Worm (Caenorhabditis elegans): ENCODE measurements around the gene daf-37.

The daf-37 gene

DNA sequence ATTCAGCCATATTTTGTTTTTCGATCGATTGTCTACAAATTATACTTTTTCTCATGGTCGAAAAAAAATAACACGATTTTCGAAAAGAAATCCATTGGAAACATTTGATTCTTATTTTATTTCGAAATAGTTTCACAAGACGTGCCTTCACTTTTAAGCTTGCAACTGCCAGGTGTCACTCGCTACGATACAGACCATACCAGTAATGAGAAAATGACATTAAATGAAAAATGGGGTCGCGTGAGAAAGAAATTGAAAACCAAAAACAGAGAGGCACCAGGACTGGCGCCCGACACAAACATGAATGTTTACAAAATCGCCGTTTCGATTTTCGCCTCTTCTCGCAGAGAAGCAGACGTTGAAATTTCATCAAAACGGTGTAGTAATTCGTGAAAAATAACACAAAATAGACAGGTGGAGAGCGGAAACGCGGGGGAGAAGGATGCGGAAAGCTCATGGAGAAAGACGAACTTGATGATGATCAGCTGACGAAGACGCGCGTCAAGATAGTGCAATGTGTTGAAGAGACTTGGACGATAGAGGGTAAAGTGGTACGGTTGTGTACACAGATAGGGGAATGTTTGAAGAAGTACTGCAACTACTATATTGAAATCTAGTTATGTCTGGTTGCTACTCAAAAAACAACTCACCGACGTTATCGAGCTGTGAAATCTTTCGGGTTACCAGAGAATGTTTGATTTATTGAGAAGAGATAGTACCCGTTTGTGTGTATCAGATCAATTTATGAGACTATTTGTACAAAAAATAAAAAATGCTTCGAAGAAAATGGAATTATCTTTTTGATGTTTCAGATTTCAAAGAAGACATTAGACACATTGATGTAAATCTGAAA lies 28.3 kb upstream of the daf-37 start (continued):
- no peak for TF ChIP-seq cey-2 (tag; optimal IDR thresholded peaks at IDR 0.05; ENCODE audit: borderline replicate concordance, insufficient read depth)
- no peak for TF ChIP-seq lin-1 (GFP tag; IDR thresholded peaks at IDR 0.05)
- no peak for TF ChIP-seq nhr-41 (GFP tag; IDR thresholded peaks at IDR 0.05)
- no peak for TF ChIP-seq daf-12 (tag; optimal IDR thresholded peaks at IDR 0.05)
- no peak for TF ChIP-seq dve-1 (tag; optimal IDR thresholded peaks at IDR 0.05; ENCODE audit: insufficient read depth)
- peak in 1 of 2 experiments; percentile 27 for TF ChIP-seq mdl-1 (tag; optimal IDR thresholded peaks at IDR 0.05)
- no peak for TF ChIP-seq ztf-11 (tag; optimal IDR thresholded peaks at IDR 0.05)

DNA sequence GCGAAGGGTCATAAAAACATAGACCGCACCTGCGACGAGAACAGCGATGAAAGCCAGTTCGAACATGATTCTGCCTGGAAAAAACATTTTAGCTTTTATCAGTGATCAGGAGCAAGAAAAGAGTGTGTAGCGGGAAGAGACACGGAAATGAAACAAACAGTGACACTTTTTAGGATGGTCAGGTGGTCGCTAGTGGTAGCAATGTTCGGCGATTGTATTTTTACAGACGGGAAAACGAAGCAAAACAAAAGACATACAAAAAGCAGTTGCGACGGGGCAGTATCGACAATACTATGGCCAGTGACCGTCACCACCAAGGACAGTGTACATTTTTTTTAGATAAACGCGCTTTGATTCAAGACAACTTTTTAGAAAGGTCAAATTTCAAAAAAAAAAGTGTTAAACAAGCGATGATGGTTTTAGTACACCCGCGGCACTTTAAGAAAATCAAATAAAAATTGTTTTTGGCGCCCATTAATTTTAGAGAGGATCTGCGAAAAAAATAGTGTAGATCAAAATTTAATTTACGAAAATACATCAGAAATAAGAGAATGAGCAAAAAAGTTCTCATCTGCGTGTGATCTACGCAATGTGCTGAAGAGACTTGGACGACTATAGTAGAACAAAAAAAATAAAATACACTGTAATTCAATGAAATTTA lies 27.5 kb upstream of the daf-37 start, which contains the start of gene T24H7.9:
T24H7.9 (minus strand) TSS at position 74 of the 661 bp plus-strand sequence.
- TF ChIP-seq hlh-30 (tag; optimal IDR thresholded peaks at IDR 0.05; ENCODE audit: insufficient read depth): peak; percentile 66
- TF ChIP-seq lin-29 (GFP tag; IDR thresholded peaks at IDR 0.05): peak; percentile 43; the same call in 1 of the 2 replicates
- TF ChIP-seq dve-1 (tag; optimal IDR thresholded peaks at IDR 0.05; ENCODE audit: insufficient read depth): peak; percentile 61
- peak; percentile 31 for TF ChIP-seq nhr-28 (tag; optimal IDR thresholded peaks at IDR 0.05)
- no peak for TF ChIP-seq daf-16 (GFP tag; optimal IDR thresholded peaks at IDR 0.05)
- TF ChIP-seq daf-16 (tag; optimal IDR thresholded peaks at IDR 0.05): peak; percentile 60
- TF ChIP-seq daf-8 (GFP tag; IDR thresholded peaks at IDR 0.05): no peak
- TF ChIP-seq mep-1 (tag; optimal IDR thresholded peaks at IDR 0.05): peak; percentile 8
- no peak for TF ChIP-seq F26F4.8 (GFP tag; conservative IDR thresholded peaks at IDR 0.05)
- TF ChIP-seq dmd-6 (GFP tag; IDR thresholded peaks at IDR 0.05): peak; percentile 37; the same call in 1 of the 2 replicates
- TF ChIP-seq mes-2 (tag; optimal IDR thresholded peaks at IDR 0.05; ENCODE audit: poor library complexity, severe bottlenecking): peak; percentile 23
- TF ChIP-seq aha-1 (tag): peak; percentile 68
- 0 out of 2 replicates have a peak, but pooled peaks have one; percentile 41 for TF ChIP-seq lin-1 (GFP tag; IDR thresholded peaks at IDR 0.05)
- TF ChIP-seq nhr-237 (tag; optimal IDR thresholded peaks at IDR 0.05): no peak
- peak; percentile 68 for TF ChIP-seq hlh-11 (tag; optimal IDR thresholded peaks at IDR 0.05)

DNA sequence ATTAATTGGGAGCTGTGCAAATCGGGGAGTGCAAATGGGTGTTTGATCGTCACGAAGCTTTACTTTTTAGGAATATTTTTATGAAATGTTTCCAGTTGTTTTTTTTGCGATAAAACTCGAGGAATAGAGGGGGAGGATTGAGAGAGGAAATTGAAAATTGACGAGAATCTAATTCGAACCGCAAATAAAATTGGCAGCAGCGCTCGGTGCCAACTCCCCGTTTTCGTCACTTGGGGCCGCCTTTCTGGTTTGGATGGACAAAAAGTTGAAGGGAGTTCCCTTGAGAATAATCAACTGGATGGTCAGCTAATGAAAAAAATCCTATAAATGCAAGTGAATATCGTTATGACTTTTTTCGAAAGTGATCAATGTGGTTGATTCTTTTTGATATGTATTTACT lies 22.1 kb upstream of the daf-37 start:
- no peak for TF ChIP-seq nhr-42 (GFP tag; IDR thresholded peaks at IDR 0.05)
- peak; percentile 26 for TF ChIP-seq ces-1 (GFP tag; optimal IDR thresholded peaks at IDR 0.05)

DNA sequence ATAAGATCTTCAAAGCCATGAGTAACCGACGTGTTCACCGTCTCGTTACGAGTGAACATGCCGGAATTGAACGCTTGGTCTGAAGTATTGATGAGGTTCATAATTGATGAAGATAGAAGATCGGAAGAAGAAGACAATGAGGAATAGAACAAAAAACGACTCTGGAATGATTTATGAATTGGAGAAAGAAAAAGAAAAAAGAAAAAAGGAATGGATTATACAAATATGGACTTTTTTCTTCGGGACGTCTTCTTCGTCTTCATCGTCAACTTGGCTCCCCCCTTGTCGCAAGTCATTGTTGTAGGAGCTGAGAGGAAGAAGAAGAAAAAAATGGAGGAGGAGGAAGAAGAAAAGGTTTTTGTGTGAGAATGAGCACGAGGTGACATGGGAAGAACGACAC lies 19.0 kb upstream of the daf-37 start, which contains the start of gene srsy-2:
srsy-2 (minus strand) TSS at position 101 of the 400 bp plus-strand sequence.
- TF ChIP-seq ceh-62 (tag; optimal IDR thresholded peaks at IDR 0.05) (no peak), aha-1 (tag) (peak; percentile 28), nhr-77 (tag; optimal IDR thresholded peaks at IDR 0.05) (no peak), fkh-10 (GFP tag; optimal IDR thresholded peaks at IDR 0.05) (peak; percentile 32), zip-2 (tag; optimal IDR thresholded peaks at IDR 0.05) (no peak), dpl-1 (GFP tag; optimal IDR thresholded peaks at IDR 0.05) (no peak), pha-4 (GFP tag; IDR thresholded peaks at IDR 0.05) (no peak), pha-4 (tag; optimal IDR thresholded peaks at IDR 0.05) (no peak), ceh-44 (GFP tag; IDR thresholded peaks at IDR 0.05) (no peak), daf-16 (GFP tag; optimal IDR thresholded peaks at IDR 0.05) (no peak), daf-16 (tag; optimal IDR thresholded peaks at IDR 0.05) (no peak), tra-1 (GFP tag; IDR thresholded peaks at IDR 0.05) (no peak)

DNA sequence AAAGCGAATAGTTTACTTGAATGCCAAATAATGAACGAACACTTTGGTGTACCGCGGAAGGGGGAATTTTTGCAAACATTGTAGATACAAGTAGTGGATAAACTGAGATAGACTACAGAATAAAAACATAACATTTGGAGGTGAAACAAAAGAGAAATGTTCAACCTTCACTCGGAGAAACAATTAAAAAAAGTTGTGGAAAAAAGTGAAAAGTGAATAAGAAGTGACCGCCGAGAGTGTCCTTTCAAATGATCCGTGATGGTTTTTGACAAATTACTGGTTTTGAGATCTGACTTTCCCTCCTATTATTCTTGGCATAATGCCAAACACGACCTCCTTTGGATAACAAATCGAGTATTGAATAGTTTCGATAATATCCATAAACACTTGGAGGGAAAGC lies 15.7 kb upstream of the daf-37 start:
- TF ChIP-seq vab-7 (GFP tag; IDR thresholded peaks at IDR 0.05) (no peak), ces-1 (GFP tag; optimal IDR thresholded peaks at IDR 0.05) (no peak), nhr-102 (tag; optimal IDR thresholded peaks at IDR 0.05) (no peak), mep-1 (tag; optimal IDR thresholded peaks at IDR 0.05) (no peak), mdl-1 (tag; optimal IDR thresholded peaks at IDR 0.05) (no peak), nhr-28 (tag; optimal IDR thresholded peaks at IDR 0.05) (no peak), dve-1 (tag; optimal IDR thresholded peaks at IDR 0.05; ENCODE audit: insufficient read depth) (no peak), D1046.2 (GFP tag; IDR thresholded peaks at IDR 0.05) (no peak), fkh-10 (GFP tag; optimal IDR thresholded peaks at IDR 0.05) (no peak), ztf-11 (tag; optimal IDR thresholded peaks at IDR 0.05) (no peak), tra-1 (GFP tag; IDR thresholded peaks at IDR 0.05) (no peak), skn-1 (tag; optimal IDR thresholded peaks at IDR 0.05) (no peak), spr-3 (GFP tag; optimal IDR thresholded peaks at IDR 0.05) (no peak), lsy-2 (tag; optimal IDR thresholded peaks at IDR 0.05) (no peak), tag-97 (GFP tag; IDR thresholded peaks at IDR 0.05) (no peak)
